Worm (Caenorhabditis elegans) whole organism, L1 larva: ENCODE measurements around the gene srh-213.

Experiments used
- C04F5.9 ChIP-seq: sonication (generic microtip); optimal IDR thresholded peaks from 2 replicates; lab custom pipeline; 2016; ENCODE audit warnings: missing genetic modification characterization, missing compliant biosample characterization
- C16A3.4 ChIP-seq: fragments of 150-350 bp; optimal IDR thresholded peaks from 2 replicates; lab custom pipeline; 2014; ENCODE audit warnings: missing biosample characterization, missing genetic modification characterization
- Y116A8C.19 ChIP-seq: sonication (generic microtip); optimal IDR thresholded peaks from 2 replicates; lab custom pipeline; 2016; ENCODE audit warnings: missing compliant biosample characterization, missing genetic modification characterization, borderline replicate concordance
- aha-1 ChIP-seq: fragments of 150-350 bp; optimal IDR thresholded peaks from 2 replicates; lab custom pipeline; 2014; ENCODE audit warnings: missing biosample characterization, missing genetic modification characterization
- alr-1 ChIP-seq: fragments of 200-800 bp; sonication (Bioruptor generic); optimal IDR thresholded peaks from 2 replicates; lab custom pipeline; 2018; ENCODE audit warnings: borderline replicate concordance, mild to moderate bottlenecking, missing genetic modification characterization, missing compliant biosample characterization
- ama-1 ChIP-seq: fragments of 150-350 bp; optimal IDR thresholded peaks from 2 replicates; lab custom pipeline; 2014
- blmp-1 ChIP-seq: fragments of 150-350 bp; optimal IDR thresholded peaks from 2 replicates; lab custom pipeline; 2014; ENCODE audit warnings: missing biosample characterization, missing genetic modification characterization
- ceh-82 ChIP-seq, 3 experiments: fragments of 150-350 bp in 1 of 3; sonication (generic microtip) in 2 of 3; optimal IDR thresholded peaks; 2 replicates each; lab custom pipeline; 2014 to 2017; ENCODE audit warnings: missing biosample characterization in 3 of 3, missing genetic modification characterization in 3 of 3
- dpl-1 ChIP-seq, 3 experiments: fragments of 150-350 bp in 2 of 3; sonication (generic microtip) in 1 of 3; optimal IDR thresholded peaks; 2 replicates each; lab custom pipeline; 2014 to 2017; ENCODE audit warnings: missing biosample characterization in 3 of 3, missing genetic modification characterization in 3 of 3, missing genetic modification reagents in 3 of 3
- dsc-1 ChIP-seq: sonication (generic microtip); optimal IDR thresholded peaks from 2 replicates; lab custom pipeline; 2016; ENCODE audit warnings: mild to moderate bottlenecking, missing genetic modification characterization, missing compliant biosample characterization
- efl-1 ChIP-seq, 4 experiments: fragments of 150-350 bp; optimal IDR thresholded peaks in 3 of 4; peaks in 1 of 4; 1 replicate in 1 of 4; 2 replicates in 3 of 4; lab custom pipeline; 2014; ENCODE audit warnings: missing biosample characterization in 2 of 4, missing genetic modification characterization in 2 of 4, missing genetic modification reagents in 2 of 4
- efl-3 ChIP-seq: fragments of 200-800 bp; sonication (Bioruptor generic); optimal IDR thresholded peaks from 2 replicates; lab custom pipeline; 2018; ENCODE audit warnings: mild to moderate bottlenecking, missing genetic modification characterization, missing compliant biosample characterization
- egl-13 ChIP-seq: sonication (generic microtip); optimal IDR thresholded peaks from 2 replicates; lab custom pipeline; 2016; ENCODE audit warnings: missing genotype, missing genetic modification reagents, missing genetic modification characterization, missing compliant biosample characterization
- elt-2 ChIP-seq: sonication (generic microtip); optimal IDR thresholded peaks from 2 replicates; lab custom pipeline; 2016; ENCODE audit warnings: missing genetic modification characterization, mild to moderate bottlenecking, inconsistent platforms, missing compliant biosample characterization, missing genetic modification reagents
- elt-3 ChIP-seq, 6 experiments: fragments of 150-350 bp in 1 of 6; sonication (generic microtip); optimal IDR thresholded peaks; 2 replicates each; lab custom pipeline; 2017 to 2018; ENCODE audit warnings: missing biosample characterization in 6 of 6, missing genetic modification characterization in 6 of 6, inconsistent platforms in 1 of 6
- fkh-10 ChIP-seq: sonication (generic microtip); optimal IDR thresholded peaks from 2 replicates; lab custom pipeline; 2017; ENCODE audit warnings: missing biosample characterization, missing genetic modification reagents, missing genetic modification characterization
- fkh-8 ChIP-seq: sonication (generic microtip); optimal IDR thresholded peaks from 2 replicates; lab custom pipeline; 2016; ENCODE audit warnings: mild to moderate bottlenecking, missing genetic modification characterization, missing compliant biosample characterization
- fos-1 ChIP-seq: fragments of 150-350 bp; optimal IDR thresholded peaks from 2 replicates; lab custom pipeline; 2014; ENCODE audit warnings: missing biosample characterization, missing genetic modification characterization
- grh-1 ChIP-seq: fragments of 200-800 bp; sonication (Bioruptor generic); IDR thresholded peaks from 2 replicates; pipeline ENCODE4 v1.3.6; 2022; ENCODE audit warnings: missing genetic modification reagents, missing genetic modification characterization, missing compliant biosample characterization
- hlh-17 ChIP-seq: fragments of 200-800 bp; sonication (Bioruptor generic); optimal IDR thresholded peaks from 2 replicates; lab custom pipeline; 2018; ENCODE audit warnings: missing genetic modification characterization, mild to moderate bottlenecking, missing compliant biosample characterization, moderate library complexity, borderline replicate concordance
- lin-14 ChIP-seq: fragments of 200-800 bp; sonication (Bioruptor generic); optimal IDR thresholded peaks from 2 replicates; lab custom pipeline; 2018; ENCODE audit warnings: mild to moderate bottlenecking, missing genetic modification characterization, moderate library complexity, missing compliant biosample characterization
- lin-15B ChIP-seq: fragments of 150-350 bp; sonication (generic microtip); optimal IDR thresholded peaks from 3 replicates; lab custom pipeline; 2014; ENCODE audit warnings: missing biosample characterization, missing genetic modification characterization
- lin-35 ChIP-seq, 2 experiments: fragments of 150-350 bp; optimal IDR thresholded peaks; 2 replicates each; lab custom pipeline; 2014; ENCODE audit warnings: missing biosample characterization in 2 of 2, missing genetic modification characterization in 2 of 2, missing genetic modification reagents in 2 of 2
- lin-39 ChIP-seq: fragments of 150-350 bp; optimal IDR thresholded peaks from 2 replicates; lab custom pipeline; 2014; ENCODE audit warnings: missing biosample characterization, missing genetic modification reagents, missing genetic modification characterization
- lsy-2 ChIP-seq, 2 experiments: fragments of 150-350 bp; optimal IDR thresholded peaks; 2 replicates each; lab custom pipeline; 2014; ENCODE audit warnings: missing biosample characterization in 2 of 2, missing genetic modification characterization in 2 of 2
- mab-9 ChIP-seq: fragments of 200-800 bp; sonication (Bioruptor generic); IDR thresholded peaks from 2 replicates; pipeline ENCODE4 v1.3.6; 2022; ENCODE audit warnings: missing genetic modification reagents, missing genetic modification characterization, missing compliant biosample characterization
- mdl-1 ChIP-seq, 2 experiments: fragments of 150-350 bp; optimal IDR thresholded peaks; 2 replicates each; lab custom pipeline; 2014 to 2017; ENCODE audit warnings: missing biosample characterization in 2 of 2, missing genetic modification characterization in 2 of 2, inconsistent platforms in 1 of 2
- mep-1 ChIP-seq: fragments of 150-350 bp; optimal IDR thresholded peaks from 2 replicates; lab custom pipeline; 2014; ENCODE audit warnings: missing biosample characterization, missing genetic modification characterization
- nhr-19 ChIP-seq: fragments of 200-800 bp; sonication (Bioruptor generic); conservative IDR thresholded peaks from 2 replicates; pipeline ENCODE4 v1.3.6; 2022; ENCODE audit warnings: missing genetic modification characterization, missing compliant biosample characterization
- nhr-20 ChIP-seq: sonication (generic microtip); optimal IDR thresholded peaks from 2 replicates; lab custom pipeline; 2016; ENCODE audit warnings: mild to moderate bottlenecking, missing genetic modification characterization, missing compliant biosample characterization
- nhr-28 ChIP-seq: fragments of 150-350 bp; optimal IDR thresholded peaks from 2 replicates; lab custom pipeline; 2014; ENCODE audit warnings: missing biosample characterization, missing genetic modification characterization
- nhr-47 ChIP-seq: sonication (generic microtip); optimal IDR thresholded peaks from 2 replicates; lab custom pipeline; 2016; ENCODE audit warnings: mild to moderate bottlenecking, missing genetic modification characterization, moderate library complexity, missing compliant biosample characterization
- nhr-71 ChIP-seq: sonication (generic microtip); optimal IDR thresholded peaks from 2 replicates; lab custom pipeline; 2016; ENCODE audit warnings: mild to moderate bottlenecking, missing genetic modification characterization, moderate library complexity, missing compliant biosample characterization
- nhr-76 ChIP-seq: sonication (generic microtip); optimal IDR thresholded peaks from 2 replicates; lab custom pipeline; 2017; ENCODE audit warnings: missing biosample characterization, missing genetic modification characterization
- nhr-77 ChIP-seq: fragments of 150-350 bp; optimal IDR thresholded peaks from 2 replicates; lab custom pipeline; 2014; ENCODE audit warnings: missing biosample characterization, missing genetic modification characterization
- nhr-85 ChIP-seq: sonication (generic microtip); peaks from one replicate; lab custom pipeline; 2016; ENCODE audit warnings: missing genetic modification characterization, inconsistent platforms, missing compliant biosample characterization
- rnt-1 ChIP-seq: sonication (generic microtip); optimal IDR thresholded peaks from 2 replicates; lab custom pipeline; 2016; ENCODE audit warnings: mild to moderate bottlenecking, missing genetic modification characterization, moderate library complexity, missing compliant biosample characterization
- skn-1 ChIP-seq: fragments of 150-350 bp; optimal IDR thresholded peaks from 2 replicates; lab custom pipeline; 2014; ENCODE audit warnings: missing biosample characterization, missing genetic modification characterization
- snu-23 ChIP-seq: sonication (generic microtip); optimal IDR thresholded peaks from 2 replicates; lab custom pipeline; 2016; ENCODE audit warnings: missing genetic modification characterization, missing compliant biosample characterization
- swsn-7 ChIP-seq: sonication (generic microtip); optimal IDR thresholded peaks from 2 replicates; lab custom pipeline; 2016; ENCODE audit warnings: missing genetic modification characterization, missing compliant biosample characterization
- tbx-2 ChIP-seq: sonication (generic microtip); optimal IDR thresholded peaks from 2 replicates; lab custom pipeline; 2016; ENCODE audit warnings: missing genetic modification characterization, missing compliant biosample characterization
- unc-130 ChIP-seq: fragments of 150-350 bp; optimal IDR thresholded peaks from 2 replicates; lab custom pipeline; 2017; ENCODE audit warnings: missing biosample characterization, missing genetic modification characterization, inconsistent platforms
- xbp-1 ChIP-seq: sonication (generic microtip); optimal IDR thresholded peaks from 2 replicates; lab custom pipeline; 2016; ENCODE audit warnings: missing genetic modification characterization, missing compliant biosample characterization
- zag-1 ChIP-seq: fragments of 150-350 bp; optimal IDR thresholded peaks from 2 replicates; lab custom pipeline; 2014; ENCODE audit warnings: missing biosample characterization, missing genetic modification characterization

Gene srh-213

ce11 chrV:3581034-3581433 is 13.8 kb downstream of the srh-213 start:
- TF ChIP-seq fkh-8 (tag; lab: Kevin White, UChicago) (no peak), fos-1 (tag; lab: Kevin White, UChicago) (no peak), mab-9 (GFP tag; lab: Robert Waterston, UW) (no peak), Y116A8C.19 (tag; lab: Kevin White, UChicago) (no peak), nhr-71 (tag; lab: Kevin White, UChicago) (peak; percentile 6), ceh-82 (tag; optimal IDR thresholded peaks at IDR 0.05; lab: Kevin White, UChicago) (no peak), elt-2 (tag; lab: Kevin White, UChicago) (no peak), alr-1 (tag; lab: Kevin White, UChicago) (no peak), mdl-1 (tag; optimal IDR thresholded peaks at IDR 0.05; lab: Kevin White, UChicago) (peak in 1 of 2 experiments; percentile 9), mep-1 (tag; lab: Kevin White, UChicago) (no peak), hlh-17 (GFP tag; lab: Kevin White, UChicago) (no peak)

ce11 chrV:3580385-3580784 is 14.5 kb downstream of the srh-213 start:
- peak in 2 of 6 experiments; percentile 8 to 39 for TF ChIP-seq elt-3 (tag; optimal IDR thresholded peaks at IDR 0.05; lab: Kevin White, UChicago)
- no peak for TF ChIP-seq efl-1 (optimal IDR thresholded peaks at IDR 0.05; lab: Kevin White, UChicago)
- TF ChIP-seq efl-1 (GFP tag; optimal IDR thresholded peaks at IDR 0.05 in 1 of 2; lab: Kevin White, UChicago): peak in 1 of 2 experiments; percentile 27
- TF ChIP-seq blmp-1 (tag; lab: Kevin White, UChicago): peak; percentile 52
- TF ChIP-seq dsc-1 (tag; lab: Kevin White, UChicago): no peak
- no peak for TF ChIP-seq zag-1 (tag; lab: Kevin White, UChicago)
- TF ChIP-seq C04F5.9 (tag; lab: Kevin White, UChicago): no peak
- no peak for TF ChIP-seq nhr-19 (GFP tag; lab: Robert Waterston, UW)
- TF ChIP-seq elt-2 (tag; lab: Kevin White, UChicago): peak; percentile 52
- no peak for TF ChIP-seq lsy-2 (tag; optimal IDR thresholded peaks at IDR 0.05; lab: Kevin White, UChicago)

- TF ChIP-seq C16A3.4 (tag; lab: Kevin White, UChicago) (peak; percentile 15), C04F5.9 (tag; lab: Kevin White, UChicago) (no peak), skn-1 (tag; lab: Kevin White, UChicago) (peak; percentile 27), unc-130 (tag; lab: Kevin White, UChicago) (peak; percentile 16), lin-39 (tag; lab: Kevin White, UChicago) (no peak), efl-3 (GFP tag; lab: Kevin White, UChicago) (no peak), elt-3 (tag; optimal IDR thresholded peaks at IDR 0.05; lab: Kevin White, UChicago) (peak in 2 of 6 experiments; percentile 1 to 14), snu-23 (GFP tag; lab: Kevin White, UChicago) (peak; percentile 68), lin-14 (peak; percentile 85), aha-1 (tag; lab: Kevin White, UChicago) (no peak), swsn-7 (tag; lab: Kevin White, UChicago) (peak; percentile 32), xbp-1 (tag; lab: Kevin White, UChicago) (peak; percentile 8), efl-1 (optimal IDR thresholded peaks at IDR 0.05; lab: Kevin White, UChicago) (peak; percentile 46 to 68), efl-1 (GFP tag; optimal IDR thresholded peaks at IDR 0.05 in 1 of 2; lab: Kevin White, UChicago) (peak; percentile 82 to 96), nhr-77 (tag; lab: Kevin White, UChicago) (peak; percentile 25), fkh-8 (tag; lab: Kevin White, UChicago) (peak; percentile 15), nhr-20 (peak; percentile 67), fos-1 (tag; lab: Kevin White, UChicago) (peak; percentile 42), nhr-85 (tag; lab: Kevin White, UChicago) (peak; percentile 57), ceh-82 (tag; optimal IDR thresholded peaks at IDR 0.05; lab: Kevin White, UChicago) (peak in 2 of 3 experiments; percentile 29 to 76), dpl-1 (GFP tag; optimal IDR thresholded peaks at IDR 0.05; lab: Kevin White, UChicago) (peak; percentile 62 to 81 (median 65)), fkh-10 (GFP tag; lab: Kevin White, UChicago) (peak; percentile 12), nhr-47 (tag; lab: Kevin White, UChicago) (peak; percentile 35), ama-1 (lab: Kevin White, UChicago) (no peak), lsy-2 (tag; optimal IDR thresholded peaks at IDR 0.05; lab: Kevin White, UChicago) (peak; percentile 42 to 64), rnt-1 (tag; lab: Kevin White, UChicago) (peak; percentile 55), nhr-19 (GFP tag; lab: Robert Waterston, UW) (peak; percentile 29; the same call in 1 of the 2 replicates), grh-1 (GFP tag; lab: Robert Waterston, UW) (no peak), nhr-71 (tag; lab: Kevin White, UChicago) (peak; percentile 73), tbx-2 (tag; lab: Kevin White, UChicago) (peak; percentile 23), egl-13 (tag; lab: Kevin White, UChicago) (no peak), lin-15B (tag; lab: Kevin White, UChicago) (peak; percentile 86), nhr-28 (no peak), nhr-76 (tag; lab: Kevin White, UChicago) (no peak), mep-1 (tag; lab: Kevin White, UChicago) (peak; percentile 61), lin-35 (GFP tag; optimal IDR thresholded peaks at IDR 0.05; lab: Kevin White, UChicago) (peak; percentile 73 to 86)
These were observed 15.0 kb downstream of the srh-213 start for ce11 chrV:3579795-3580194.
